Worm (Caenorhabditis elegans) whole organism, young adult: ENCODE data around the gene Y38E10A.34.

Experiments
- B0019.2 ChIP-seq: fragments of 200-800 bp; sonication (Bioruptor generic); conservative IDR thresholded peaks from 2 replicates; pipeline ENCODE4 v1.3.6; 2022; ENCODE audit warnings: missing genetic modification reagents, missing genetic modification characterization, missing compliant biosample characterization
- B0336.3 ChIP-seq: fragments of 200-800 bp; sonication (Bioruptor generic); IDR thresholded peaks from 2 replicates; pipeline ENCODE4 v1.3.6; 2022; ENCODE audit warnings: missing genetic modification characterization, missing compliant biosample characterization
- C17E4.6 ChIP-seq: fragments of 200-800 bp; sonication (Bioruptor generic); IDR thresholded peaks from 2 replicates; pipeline ENCODE4 v1.3.6; 2022; ENCODE audit warnings: missing genetic modification reagents, missing genetic modification characterization, missing compliant biosample characterization
- D2030.7 ChIP-seq: fragments of 200-800 bp; sonication (Bioruptor generic); IDR thresholded peaks from 2 replicates; pipeline ENCODE4 v1.3.6; 2022; ENCODE audit warnings: missing genetic modification reagents, missing genetic modification characterization, missing compliant biosample characterization
- F33H1.4 ChIP-seq: fragments of 200-800 bp; sonication (Bioruptor generic); IDR thresholded peaks from 2 replicates; pipeline ENCODE4 v1.3.6; 2022; ENCODE audit warnings: missing genetic modification reagents, missing genetic modification characterization, missing compliant biosample characterization
- F39B2.1 ChIP-seq: fragments of 200-800 bp; sonication (Bioruptor generic); IDR thresholded peaks from 2 replicates; pipeline ENCODE4 v1.3.6; 2022; ENCODE audit warnings: missing genetic modification reagents, missing genetic modification characterization, missing compliant biosample characterization
- F57C9.4 ChIP-seq: sonication (generic microtip); optimal IDR thresholded peaks from 2 replicates; lab custom pipeline; 2017; ENCODE audit warnings: mild to moderate bottlenecking, missing genetic modification characterization, missing compliant biosample characterization
- Y53F4B.3 ChIP-seq: fragments of 200-800 bp; sonication (Bioruptor generic); IDR thresholded peaks from 2 replicates; pipeline ENCODE4 v1.3.6; 2022; ENCODE audit warnings: missing genetic modification reagents, missing genetic modification characterization, missing compliant biosample characterization
- Y56A3A.18 ChIP-seq: fragments of 200-800 bp; sonication (Bioruptor generic); IDR thresholded peaks from 2 replicates; pipeline ENCODE4 v1.3.6; 2022; ENCODE audit warnings: missing genetic modification reagents, missing genetic modification characterization, missing compliant biosample characterization
- Y79H2A.3 ChIP-seq: fragments of 200-800 bp; sonication (Bioruptor generic); conservative IDR thresholded peaks from 2 replicates; pipeline ENCODE4 v1.3.6; 2022; ENCODE audit warnings: missing genetic modification reagents, missing genetic modification characterization, missing compliant biosample characterization
- ama-1 ChIP-seq, 3 experiments: fragments of 150-350 bp in 1 of 3; sonication (generic microtip) in 2 of 3; optimal IDR thresholded peaks; 2 replicates each; lab custom pipeline; 2014 to 2018; ENCODE audit warnings: missing biosample characterization in 2 of 3, missing genetic modification characterization in 2 of 3, missing genetic modification reagents in 2 of 3
- attf-3 ChIP-seq: fragments of 200-800 bp; sonication (Bioruptor generic); conservative IDR thresholded peaks from 2 replicates; pipeline ENCODE4 v1.3.6; 2022; ENCODE audit warnings: missing genetic modification reagents, missing genetic modification characterization, missing compliant biosample characterization
- cebp-1 ChIP-seq, 2 experiments: fragments of 200-800 bp in 1 of 2; sonication (Bioruptor generic) in 1 of 2; sonication (generic microtip) in 1 of 2; IDR thresholded peaks in 1 of 2; optimal IDR thresholded peaks in 1 of 2; 2 replicates each; pipeline versions ENCODE4 v1.3.6 to Lab custom; 2017 to 2022; ENCODE audit warnings: missing compliant biosample characterization in 2 of 2, missing genetic modification characterization in 2 of 2, mild to moderate bottlenecking in 1 of 2, missing genetic modification reagents in 1 of 2, moderate library complexity in 1 of 2
- cebp-2 ChIP-seq: fragments of 200-800 bp; sonication (Bioruptor generic); IDR thresholded peaks from 2 replicates; pipeline ENCODE4 v1.3.6; 2022; ENCODE audit warnings: missing genetic modification characterization, missing compliant biosample characterization
- ceh-100 ChIP-seq: fragments of 200-800 bp; sonication (Bioruptor generic); IDR thresholded peaks from 2 replicates; pipeline ENCODE4 v1.3.6; 2022; ENCODE audit warnings: missing genetic modification reagents, missing genetic modification characterization, missing compliant biosample characterization
- ceh-27 ChIP-seq: fragments of 200-800 bp; sonication (Bioruptor generic); optimal IDR thresholded peaks from 2 replicates; lab custom pipeline; 2018; ENCODE audit warnings: mild to moderate bottlenecking, missing genetic modification characterization, moderate library complexity, missing compliant biosample characterization
- ceh-40 ChIP-seq: fragments of 200-800 bp; sonication (Bioruptor generic); IDR thresholded peaks from 2 replicates; pipeline ENCODE4 v1.3.6; 2022; ENCODE audit warnings: missing genetic modification characterization, missing compliant biosample characterization
- ceh-58 ChIP-seq: fragments of 200-800 bp; sonication (Bioruptor generic); IDR thresholded peaks from 2 replicates; pipeline ENCODE4 v1.3.6; 2022; ENCODE audit warnings: missing genetic modification characterization, missing compliant biosample characterization
- ceh-79 ChIP-seq: sonication (generic microtip); optimal IDR thresholded peaks from 2 replicates; lab custom pipeline; 2017; ENCODE audit warnings: mild to moderate bottlenecking, missing genetic modification characterization, missing compliant biosample characterization
- chd-7 ChIP-seq: sonication (generic microtip); optimal IDR thresholded peaks from 2 replicates; lab custom pipeline; 2016; ENCODE audit warnings: mild to moderate bottlenecking, missing genetic modification characterization, moderate library complexity, missing compliant biosample characterization
- die-1 ChIP-seq: sonication (generic microtip); optimal IDR thresholded peaks from 2 replicates; lab custom pipeline; 2016; ENCODE audit warnings: missing genotype, mild to moderate bottlenecking, missing genetic modification characterization, missing compliant biosample characterization
- efl-1 ChIP-seq: fragments of 150-350 bp; optimal IDR thresholded peaks from 2 replicates; lab custom pipeline; 2014; ENCODE audit warnings: missing biosample characterization, missing genetic modification reagents, missing genetic modification characterization
- egl-18 ChIP-seq: fragments of 200-800 bp; sonication (Bioruptor generic); IDR thresholded peaks from 2 replicates; pipeline ENCODE4 v1.3.6; 2022; ENCODE audit warnings: missing genetic modification reagents, missing genetic modification characterization, missing compliant biosample characterization
- ekl-4 ChIP-seq: fragments of 200-800 bp; sonication (Bioruptor generic); IDR thresholded peaks from 2 replicates; pipeline ENCODE4 v1.3.6; 2022; ENCODE audit warnings: missing genetic modification reagents, missing genetic modification characterization, missing compliant biosample characterization
- ets-4 ChIP-seq: fragments of 200-800 bp; sonication (Bioruptor generic); optimal IDR thresholded peaks from 2 replicates; lab custom pipeline; 2018; ENCODE audit warnings: mild to moderate bottlenecking, missing genetic modification characterization, missing compliant biosample characterization
- hmg-1.2 ChIP-seq: fragments of 200-800 bp; sonication (Bioruptor generic); IDR thresholded peaks from 2 replicates; pipeline ENCODE4 v1.3.6; 2022; ENCODE audit warnings: missing genetic modification reagents, missing genetic modification characterization, missing compliant biosample characterization
- lin-26 ChIP-seq: fragments of 200-800 bp; sonication (Bioruptor generic); IDR thresholded peaks from 2 replicates; pipeline ENCODE4 v1.3.6; 2022; ENCODE audit warnings: missing genetic modification reagents, missing genetic modification characterization, missing compliant biosample characterization
- lin-35 ChIP-seq, 3 experiments: fragments of 150-350 bp in 2 of 3; sonication (generic microtip) in 1 of 3; optimal IDR thresholded peaks; 2 replicates each; lab custom pipeline; 2014 to 2018; ENCODE audit warnings: missing biosample characterization in 3 of 3, missing genetic modification characterization in 3 of 3, missing genetic modification reagents in 3 of 3
- lir-1 ChIP-seq: fragments of 200-800 bp; sonication (Bioruptor generic); conservative IDR thresholded peaks from 2 replicates; pipeline ENCODE4 v1.3.6; 2022; ENCODE audit warnings: missing genetic modification reagents, missing genetic modification characterization, missing compliant biosample characterization
- lsl-1 ChIP-seq: fragments of 200-800 bp; sonication (Bioruptor generic); optimal IDR thresholded peaks from 2 replicates; lab custom pipeline; 2018; ENCODE audit warnings: mild to moderate bottlenecking, missing genetic modification characterization, moderate library complexity, missing compliant biosample characterization
- madf-10 ChIP-seq: sonication (generic microtip); optimal IDR thresholded peaks from 2 replicates; lab custom pipeline; 2016; ENCODE audit warnings: mild to moderate bottlenecking, missing genetic modification characterization, missing compliant biosample characterization
- madf-6 ChIP-seq: fragments of 200-800 bp; sonication (Bioruptor generic); IDR thresholded peaks from 2 replicates; pipeline ENCODE4 v1.3.6; 2022; ENCODE audit warnings: missing genetic modification reagents, missing genetic modification characterization, missing compliant biosample characterization
- madf-8 ChIP-seq: fragments of 200-800 bp; sonication (Bioruptor generic); conservative IDR thresholded peaks from 2 replicates; pipeline ENCODE4 v1.3.6; 2022; ENCODE audit warnings: missing genetic modification reagents, missing genetic modification characterization, missing compliant biosample characterization
- mcd-1 ChIP-seq: fragments of 200-800 bp; sonication (Bioruptor generic); IDR thresholded peaks from 2 replicates; pipeline ENCODE4 v1.3.6; 2022; ENCODE audit warnings: missing genetic modification reagents, missing genetic modification characterization, missing compliant biosample characterization
- mes-4 ChIP-seq: sonication (generic microtip); optimal IDR thresholded peaks from 2 replicates; lab custom pipeline; 2016; ENCODE audit warnings: missing genotype, missing genetic modification characterization, missing compliant biosample characterization
- mxl-1 ChIP-seq: sonication (generic microtip); optimal IDR thresholded peaks from 2 replicates; lab custom pipeline; 2016; ENCODE audit warnings: missing genetic modification characterization, missing compliant biosample characterization
- nfya-1 ChIP-seq: sonication (generic microtip); optimal IDR thresholded peaks from 2 replicates; lab custom pipeline; 2017; ENCODE audit warnings: antibody characterized with exemption, missing compliant biosample characterization, missing genetic modification characterization, borderline replicate concordance; ENCODE audit not compliant: insufficient read depth
- nhr-80 ChIP-seq: sonication (generic microtip); optimal IDR thresholded peaks from 2 replicates; lab custom pipeline; 2016; ENCODE audit warnings: missing genetic modification characterization, missing compliant biosample characterization
- nhr-90 ChIP-seq: sonication (generic microtip); optimal IDR thresholded peaks from 2 replicates; lab custom pipeline; 2016; ENCODE audit warnings: missing genotype, mild to moderate bottlenecking, missing genetic modification characterization, missing compliant biosample characterization
- pbrm-1 ChIP-seq: fragments of 200-800 bp; sonication (Bioruptor generic); IDR thresholded peaks from 2 replicates; pipeline ENCODE4 v1.3.6; 2022; ENCODE audit warnings: missing genetic modification reagents, missing genetic modification characterization, missing compliant biosample characterization
- repo-1 ChIP-seq: sonication (generic microtip); optimal IDR thresholded peaks from 2 replicates; lab custom pipeline; 2017; ENCODE audit warnings: mild to moderate bottlenecking, missing genetic modification characterization, missing compliant biosample characterization
- snpc-4 ChIP-seq, 5 experiments: fragments of 150-350 bp in 1 of 5; sonication (generic microtip) in 4 of 5; optimal IDR thresholded peaks; 2 replicates each; lab custom pipeline; 2014 to 2018; ENCODE audit warnings: missing genetic modification characterization in 5 of 5, missing biosample characterization in 3 of 5, antibody characterized with exemption in 2 of 5, mild to moderate bottlenecking in 2 of 5, missing compliant biosample characterization in 2 of 5, missing genotype in 2 of 5, moderate library complexity in 2 of 5, missing genetic modification reagents in 1 of 5
- somi-1 ChIP-seq: fragments of 200-800 bp; sonication (Bioruptor generic); optimal IDR thresholded peaks from 2 replicates; lab custom pipeline; 2018; ENCODE audit warnings: mild to moderate bottlenecking, missing genetic modification characterization, missing compliant biosample characterization
- tbp1 ChIP-seq: fragments of 200-800 bp; sonication (Bioruptor generic); optimal IDR thresholded peaks from 2 replicates; lab custom pipeline; 2018; ENCODE audit warnings: mild to moderate bottlenecking, missing genetic modification characterization, missing compliant biosample characterization
- xnd-1 ChIP-seq: sonication (generic microtip); optimal IDR thresholded peaks from 2 replicates; lab custom pipeline; 2016; ENCODE audit warnings: missing genotype, missing genetic modification reagents, missing genetic modification characterization, missing compliant biosample characterization
- zim-3 ChIP-seq: sonication (generic microtip); optimal IDR thresholded peaks from 2 replicates; lab custom pipeline; 2017; ENCODE audit warnings: mild to moderate bottlenecking, missing genetic modification characterization, moderate library complexity, missing compliant biosample characterization
- ztf-25 ChIP-seq: fragments of 200-800 bp; sonication (Bioruptor generic); IDR thresholded peaks from 2 replicates; pipeline ENCODE4 v1.3.6; 2022; ENCODE audit warnings: missing genetic modification reagents, missing genetic modification characterization, missing compliant biosample characterization
- ztf-3 ChIP-seq: fragments of 200-800 bp; sonication (Bioruptor generic); optimal IDR thresholded peaks from 2 replicates; lab custom pipeline; 2018; ENCODE audit warnings: mild to moderate bottlenecking, missing genetic modification characterization, missing compliant biosample characterization

Y38E10A.34 gene

DNA sequence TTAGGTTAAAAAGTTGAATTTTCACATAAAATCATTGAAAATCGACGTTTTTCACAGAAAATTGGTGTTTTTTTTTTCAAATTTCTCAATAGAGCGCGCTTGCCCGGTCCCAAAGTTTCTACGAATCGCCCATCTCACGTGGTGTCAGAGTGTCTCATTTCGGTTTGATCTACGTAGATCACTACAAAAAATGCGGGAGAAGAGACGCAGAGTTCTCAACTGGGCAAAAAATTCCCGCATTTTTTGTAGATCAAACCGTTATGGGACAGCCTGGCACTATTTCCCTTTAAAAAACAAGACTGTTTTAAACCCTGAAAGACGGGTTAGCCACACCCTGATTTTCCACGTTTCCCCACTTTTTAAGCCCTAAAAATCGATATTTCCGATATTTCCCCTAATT lies 40.9 kb downstream of the Y38E10A.34 start:
- TF ChIP-seq hmg-1.2 (no peak), repo-1 (tag; lab: Kevin White, UChicago) (no peak), attf-3 (GFP tag; lab: Robert Waterston, UW) (no peak), snpc-4 (GFP tag; optimal IDR thresholded peaks at IDR 0.05; lab: Kevin White, UChicago) (no peak), snpc-4 (tag; optimal IDR thresholded peaks at IDR 0.05; lab: Kevin White, UChicago) (no peak), B0336.3 (GFP tag; lab: Robert Waterston, UW) (no peak), nhr-90 (tag; lab: Kevin White, UChicago) (no peak), efl-1 (GFP tag; lab: Kevin White, UChicago) (peak; percentile 32), pbrm-1 (GFP tag; lab: Robert Waterston, UW) (0 out of 2 replicates have a peak, but pooled peaks have one; percentile 38), ceh-58 (no peak), mxl-1 (tag; lab: Kevin White, UChicago) (no peak), xnd-1 (no peak), ceh-79 (tag; lab: Kevin White, UChicago) (no peak), cebp-1 (GFP tag; IDR thresholded peaks at IDR 0.05; lab: Robert Waterston, UW) (no peak), cebp-1 (tag; optimal IDR thresholded peaks at IDR 0.05; lab: Kevin White, UChicago) (no peak), D2030.7 (no peak), ceh-100 (no peak), lsl-1 (GFP tag; lab: Kevin White, UChicago) (no peak), somi-1 (no peak), lir-1 (no peak), zim-3 (tag; lab: Kevin White, UChicago) (no peak), lin-35 (GFP tag; optimal IDR thresholded peaks at IDR 0.05; lab: Kevin White, UChicago) (no peak), die-1 (tag; lab: Kevin White, UChicago) (no peak), F39B2.1 (GFP tag; lab: Robert Waterston, UW) (no peak), tbp1 (GFP tag; lab: Kevin White, UChicago) (no peak), egl-18 (GFP tag; lab: Robert Waterston, UW) (no peak), ceh-40 (GFP tag; lab: Robert Waterston, UW) (no peak), B0019.2 (GFP tag; lab: Robert Waterston, UW) (no peak), mes-4 (tag; lab: Kevin White, UChicago) (no peak), ama-1 (optimal IDR thresholded peaks at IDR 0.05; lab: Kevin White, UChicago) (no peak), ama-1 (GFP tag; optimal IDR thresholded peaks at IDR 0.05; lab: Kevin White, UChicago) (no peak), nfya-1 (tag; lab: Kevin White, UChicago) (no peak), mcd-1 (peak; percentile 25; the same call in 1 of the 2 replicates), F33H1.4 (GFP tag; lab: Robert Waterston, UW) (no peak), lin-26 (GFP tag; lab: Robert Waterston, UW) (no peak), F57C9.4 (tag; lab: Kevin White, UChicago) (no peak), Y53F4B.3 (no peak), madf-8 (GFP tag; lab: Robert Waterston, UW) (peak; percentile 24; the same call in 1 of the 2 replicates), madf-6 (peak; percentile 68), cebp-2 (GFP tag; lab: Robert Waterston, UW) (no peak), ceh-27 (GFP tag; lab: Kevin White, UChicago) (no peak), ztf-3 (GFP tag; lab: Kevin White, UChicago) (no peak), C17E4.6 (GFP tag; lab: Robert Waterston, UW) (no peak), nhr-80 (tag; lab: Kevin White, UChicago) (no peak), Y79H2A.3 (GFP tag; lab: Robert Waterston, UW) (no peak), ekl-4 (GFP tag; lab: Robert Waterston, UW) (0 out of 2 replicates have a peak, but pooled peaks have one; percentile 7), ztf-25 (no peak), ets-4 (GFP tag; lab: Kevin White, UChicago) (no peak), chd-7 (tag; lab: Kevin White, UChicago) (no peak), Y56A3A.18 (0 out of 2 replicates have a peak, but pooled peaks have one; percentile 7), madf-10 (tag; lab: Kevin White, UChicago) (no peak)
